Worm (Caenorhabditis elegans) whole organism, dauer: ENCODE measurements around the gene B0244.15.

Experiments used
- unc-62 ChIP-seq: sonication (generic microtip); optimal IDR thresholded peaks from 2 replicates; lab custom pipeline; 2017; ENCODE audit warnings: missing biosample characterization, missing genetic modification reagents, missing genetic modification characterization

The B0244.15 gene

DNA sequence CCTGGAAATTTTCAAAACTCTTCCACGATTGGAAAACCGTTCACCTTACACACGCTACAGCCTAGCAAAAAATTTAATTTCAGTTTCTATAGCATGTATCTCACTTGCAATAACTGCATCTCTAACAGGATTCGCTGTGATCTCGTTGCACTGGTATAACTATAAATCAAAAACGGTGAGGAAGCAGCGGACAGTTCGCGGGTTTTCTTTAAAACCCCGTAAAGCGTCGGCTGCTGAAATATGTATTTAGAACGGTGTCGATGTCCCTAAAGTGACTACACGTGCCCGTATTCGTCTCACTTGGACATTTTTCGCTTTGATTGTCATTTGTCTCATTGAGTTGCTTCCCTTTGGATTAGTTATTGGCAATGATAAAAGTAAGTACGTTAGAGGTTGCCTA lies 8.9 kb upstream of the B0244.15 start:
- no peak for TF ChIP-seq unc-62 (GFP tag; lab: Kevin White, UChicago)

DNA sequence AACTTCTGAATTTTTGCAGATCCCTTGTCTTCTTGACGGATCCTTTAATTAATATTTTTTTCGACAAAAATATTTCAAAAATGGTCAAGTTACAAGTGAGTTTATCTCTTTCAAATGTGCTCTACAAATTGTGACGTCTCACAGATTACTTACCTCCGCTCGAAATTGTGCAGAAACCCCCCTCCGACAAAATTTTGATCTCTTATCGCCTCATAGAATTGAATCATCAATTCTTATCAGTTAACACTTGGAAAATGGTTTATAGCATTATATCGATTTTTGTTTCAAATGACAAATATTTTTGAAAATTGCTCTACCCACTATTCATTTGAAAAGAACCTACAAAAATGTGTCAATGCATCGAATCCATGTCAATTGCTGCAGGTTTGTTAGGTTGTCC lies 8.3 kb upstream of the B0244.15 start, which contains the start of gene B0244.10:
Gene B0244.10 (plus strand): TSS at position 254 of the 400 bp plus-strand sequence.
- TF ChIP-seq unc-62 (GFP tag; lab: Kevin White, UChicago) = no peak

- TF ChIP-seq unc-62 (GFP tag; lab: Kevin White, UChicago) = no peak
Observed at ce11 chrIII:5737708-5738107, 5.5 kb upstream of the B0244.15 start, which contains the start of gene B0244.6. Gene B0244.6 (plus strand): TSS chrIII:5738008.

DNA sequence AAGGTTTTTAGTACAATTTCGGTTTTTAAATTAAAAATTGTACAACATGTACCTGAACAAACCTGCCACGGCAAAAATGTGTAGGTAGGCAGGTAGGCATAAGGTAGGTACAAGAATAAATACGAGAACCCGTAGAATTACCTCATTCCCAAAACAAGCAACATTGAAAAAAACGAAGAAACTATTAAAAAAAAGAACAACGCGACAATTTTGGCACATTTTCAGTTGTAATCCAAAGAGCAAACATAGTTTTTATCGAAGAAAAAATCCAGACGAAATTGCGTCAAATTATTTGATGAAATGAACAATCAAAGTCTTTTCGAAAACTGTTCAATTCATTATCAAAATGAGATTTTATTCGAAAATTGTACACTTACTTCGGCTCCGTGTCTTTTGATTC lies 2.5 kb upstream of the B0244.15 start, which contains the start of gene B0244.16:
Gene B0244.16 (plus strand): TSS at position 301 of the 400 bp plus-strand sequence.
- TF ChIP-seq unc-62 (GFP tag; lab: Kevin White, UChicago) = no peak

DNA sequence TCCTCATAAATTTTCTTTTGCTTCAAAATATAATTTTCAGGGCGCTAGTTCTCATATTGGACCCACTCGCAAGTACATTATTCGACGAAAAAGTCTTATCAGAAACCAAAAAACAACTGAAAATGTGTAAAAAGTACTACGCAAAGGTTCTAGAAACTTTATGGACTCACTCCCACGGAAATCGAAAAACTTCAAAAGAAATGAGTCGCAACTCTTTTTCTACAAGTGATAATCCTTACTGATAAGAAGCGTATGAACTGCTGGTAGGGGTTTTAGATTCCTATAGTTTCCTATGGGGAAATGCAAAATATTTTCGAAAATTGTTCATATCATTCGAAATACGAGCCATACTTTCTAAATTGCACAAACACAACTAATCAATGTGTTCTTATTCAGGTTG lies 1.4 kb downstream of the B0244.15 start, which contains the start of gene B0244.5:
Gene B0244.5 (plus strand): TSS at position 301 of the 400 bp plus-strand sequence.
- no peak for TF ChIP-seq unc-62 (GFP tag; lab: Kevin White, UChicago)

ce11 chrIII:5747185-5747584 lies 4.0 kb downstream of the B0244.15 start, which contains the start of gene B0244.4:
Gene B0244.4 (plus strand): TSS chrIII:5747485.
- no peak for TF ChIP-seq unc-62 (GFP tag; lab: Kevin White, UChicago)

- TF ChIP-seq unc-62 (GFP tag; lab: Kevin White, UChicago) = no peak
Observed at ce11 chrIII:5748360-5748759, 5.2 kb downstream of the B0244.15 start.

DNA sequence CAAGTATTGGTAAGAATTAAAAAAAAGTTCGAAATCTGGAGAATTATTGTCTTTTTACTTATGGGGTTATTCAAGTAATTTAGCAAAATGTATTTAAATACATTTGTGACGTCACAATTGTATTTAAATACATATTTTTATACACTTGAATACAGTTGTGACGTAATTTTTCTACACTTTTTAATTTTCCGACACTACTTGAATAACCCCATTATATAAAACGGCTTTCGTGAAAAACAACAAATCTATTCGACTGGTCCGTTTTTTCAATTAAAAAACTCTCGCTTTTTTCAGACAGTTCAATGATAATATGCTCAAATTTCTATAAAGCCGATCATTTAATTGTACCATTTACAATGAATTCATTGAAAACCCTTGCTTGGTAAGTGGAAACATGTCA lies 7.3 kb downstream of the B0244.15 start:
- no peak for TF ChIP-seq unc-62 (GFP tag; lab: Kevin White, UChicago)

ce11 chrIII:5755204-5755603 lies 12.0 kb downstream of the B0244.15 start, which contains the start of gene ida-1:
Gene ida-1 (plus strand): TSS chrIII:5755539.
- no peak for TF ChIP-seq unc-62 (GFP tag; lab: Kevin White, UChicago)

DNA sequence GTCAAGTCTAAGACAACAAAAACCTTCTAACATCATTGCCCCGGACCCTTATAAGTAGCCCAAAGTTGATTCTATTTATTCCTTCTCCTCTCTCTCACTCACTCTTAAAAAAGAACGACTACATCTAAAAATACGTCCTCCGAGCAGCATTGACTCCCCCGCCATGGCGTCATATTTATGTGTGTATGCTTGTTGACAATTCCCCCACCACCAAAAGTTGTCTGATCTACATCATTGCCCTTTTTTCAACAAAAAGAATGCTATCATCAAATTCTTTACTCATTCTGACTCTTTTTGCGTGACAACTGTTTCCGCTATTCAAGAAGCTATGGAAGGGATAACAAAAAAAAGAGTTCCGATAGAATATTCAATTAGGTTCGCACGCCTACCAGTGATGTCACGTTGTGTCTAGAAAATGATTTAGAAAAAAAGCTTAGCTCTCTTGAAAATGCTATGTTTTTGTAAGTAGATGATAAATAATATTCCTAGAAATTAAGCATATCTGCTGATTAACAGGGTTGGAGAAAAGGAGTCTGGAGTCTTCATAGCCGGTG lies 14.4 kb downstream of the B0244.15 start:
- no peak for TF ChIP-seq unc-62 (GFP tag; lab: Kevin White, UChicago)

DNA sequence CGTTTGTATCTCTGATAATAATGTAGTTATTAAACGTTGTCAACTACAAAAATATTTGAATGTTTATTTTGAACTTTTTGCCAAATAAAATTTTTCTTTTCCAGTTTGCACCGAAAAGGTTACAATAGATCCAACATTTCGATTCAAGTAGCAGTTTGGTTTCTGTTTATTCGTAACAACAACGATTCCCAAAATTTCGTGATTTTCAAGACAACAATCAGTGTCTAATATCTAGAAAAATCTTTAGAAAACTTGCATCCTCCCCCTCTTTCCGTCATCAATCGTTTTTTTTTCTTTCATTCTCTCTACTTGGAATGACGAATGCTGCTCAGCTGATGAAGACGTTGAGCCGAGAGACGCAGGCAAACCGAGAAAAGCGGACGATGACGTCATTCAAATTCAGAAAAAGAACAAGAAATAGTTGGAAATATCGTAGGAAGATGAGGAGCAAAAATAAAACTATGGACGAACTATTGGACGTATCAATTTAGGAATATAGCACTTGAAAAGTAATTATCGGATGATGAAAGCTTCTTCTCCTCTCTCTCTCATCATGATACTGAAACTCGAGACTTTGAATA lies 15.4 kb downstream of the B0244.15 start:
- no peak for TF ChIP-seq unc-62 (GFP tag; lab: Kevin White, UChicago)

DNA sequence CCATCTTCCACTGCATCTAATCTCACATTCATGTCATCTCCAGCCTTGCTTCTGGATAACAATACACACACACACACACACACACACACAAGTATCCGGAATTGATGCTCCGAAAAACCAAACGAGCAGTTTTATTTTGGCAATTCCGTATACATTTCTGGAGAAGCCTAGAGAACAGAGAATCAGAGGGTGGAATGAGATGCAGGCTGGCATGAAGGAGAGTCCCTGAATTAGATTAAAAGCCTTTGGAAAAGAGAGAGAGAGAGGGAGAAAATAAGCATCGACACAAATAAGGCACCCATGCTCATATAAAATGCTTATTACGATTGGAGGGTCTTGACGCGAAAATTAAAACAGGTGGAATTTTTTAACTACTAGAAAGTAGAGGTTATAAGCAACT lies 17.5 kb downstream of the B0244.15 start:
- no peak for TF ChIP-seq unc-62 (GFP tag; lab: Kevin White, UChicago)

DNA sequence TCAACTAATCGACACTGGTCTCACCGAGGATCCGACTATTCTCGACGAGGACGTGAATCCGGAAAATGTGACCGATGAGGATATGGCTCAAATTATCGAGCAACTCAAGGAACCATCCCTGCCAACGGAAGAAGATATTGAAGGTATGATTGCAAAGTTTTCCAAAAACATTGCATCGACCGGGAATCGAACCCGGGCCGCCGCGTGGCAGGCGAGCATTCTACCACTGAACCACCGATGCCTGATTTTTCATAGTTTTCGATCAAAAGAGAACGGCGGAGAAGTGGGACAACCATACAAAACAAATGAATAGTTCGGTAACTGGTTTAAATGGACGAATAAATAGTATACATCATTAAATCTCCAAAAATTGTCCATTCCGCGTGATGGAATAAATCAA lies 18.7 kb downstream of the B0244.15 start:
- no peak for TF ChIP-seq unc-62 (GFP tag; lab: Kevin White, UChicago)

DNA sequence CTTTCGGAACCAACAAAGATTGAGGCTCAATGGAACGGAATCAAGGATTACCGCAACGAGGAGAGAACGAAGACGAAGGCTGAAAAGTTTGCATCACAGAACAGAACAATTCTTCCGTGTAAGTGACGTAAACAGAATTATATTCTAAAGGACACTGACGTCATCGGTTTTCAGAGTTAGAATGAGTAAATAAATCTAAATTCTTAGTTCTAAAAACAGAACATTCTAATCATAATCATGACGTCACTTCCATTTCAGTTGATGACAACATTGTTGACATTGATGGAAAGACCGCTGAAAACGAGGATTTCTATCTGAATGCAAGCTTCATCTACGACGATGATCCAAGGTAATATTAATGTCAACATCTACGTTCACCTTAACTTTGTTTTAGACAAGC lies 20.8 kb downstream of the B0244.15 start:
- TF ChIP-seq unc-62 (GFP tag; lab: Kevin White, UChicago) = no peak

DNA sequence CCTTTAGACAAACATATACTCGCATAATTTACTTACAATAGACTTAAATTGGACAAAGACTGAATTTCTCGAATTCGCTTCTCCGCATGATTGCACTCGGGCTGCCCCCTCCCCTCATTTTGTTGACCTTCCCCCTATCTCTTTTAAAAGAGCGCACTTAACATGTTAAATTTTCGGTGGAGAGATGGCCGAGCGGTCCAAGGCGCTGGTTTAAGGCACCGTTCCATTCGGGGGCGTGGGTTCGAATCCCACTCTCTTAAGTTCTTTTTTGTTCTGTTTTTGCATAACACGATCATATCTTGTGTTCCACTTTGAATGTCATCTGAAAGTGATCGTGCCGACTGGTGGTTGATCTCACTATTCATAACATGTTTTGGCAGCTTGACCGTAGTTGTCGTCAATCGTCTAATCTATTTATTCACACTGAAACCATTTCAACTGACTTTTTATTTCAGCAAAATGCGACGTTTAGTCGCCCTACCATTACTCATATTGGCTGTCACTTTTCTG lies 26.6 kb downstream of the B0244.15 start, which contains the start of gene cutl-23:
Gene cutl-23 (plus strand): TSS at position 460 of the 510 bp plus-strand sequence.
- no peak for TF ChIP-seq unc-62 (GFP tag; lab: Kevin White, UChicago)

- no peak for TF ChIP-seq unc-62 (GFP tag; lab: Kevin White, UChicago)
Observed at ce11 chrIII:5782080-5782479, 38.9 kb downstream of the B0244.15 start.
